Worm (Caenorhabditis elegans) whole organism, L1 larva: ENCODE measurements around the gene C14E2.4.

Experiments
- C04F5.9 ChIP-seq: sonication (generic microtip); optimal IDR thresholded peaks from 2 replicates; lab custom pipeline; 2016; ENCODE audit warnings: missing genetic modification characterization, missing compliant biosample characterization
- C34B4.2 ChIP-seq: sonication (generic microtip); optimal IDR thresholded peaks from 2 replicates; lab custom pipeline; 2017; ENCODE audit warnings: mild to moderate bottlenecking, missing genetic modification characterization, missing compliant biosample characterization
- Y116A8C.19 ChIP-seq: sonication (generic microtip); optimal IDR thresholded peaks from 2 replicates; lab custom pipeline; 2016; ENCODE audit warnings: missing compliant biosample characterization, missing genetic modification characterization, borderline replicate concordance
- aha-1 ChIP-seq: fragments of 150-350 bp; optimal IDR thresholded peaks from 2 replicates; lab custom pipeline; 2014; ENCODE audit warnings: missing biosample characterization, missing genetic modification characterization
- alr-1 ChIP-seq: fragments of 200-800 bp; sonication (Bioruptor generic); optimal IDR thresholded peaks from 2 replicates; lab custom pipeline; 2018; ENCODE audit warnings: borderline replicate concordance, mild to moderate bottlenecking, missing genetic modification characterization, missing compliant biosample characterization
- blmp-1 ChIP-seq: fragments of 150-350 bp; optimal IDR thresholded peaks from 2 replicates; lab custom pipeline; 2014; ENCODE audit warnings: missing biosample characterization, missing genetic modification characterization
- ceh-82 ChIP-seq, 3 experiments: fragments of 150-350 bp in 1 of 3; sonication (generic microtip) in 2 of 3; optimal IDR thresholded peaks; 2 replicates each; lab custom pipeline; 2014 to 2017; ENCODE audit warnings: missing biosample characterization in 3 of 3, missing genetic modification characterization in 3 of 3
- ceh-90 ChIP-seq: sonication (generic microtip); optimal IDR thresholded peaks from 2 replicates; lab custom pipeline; 2016; ENCODE audit warnings: missing genetic modification characterization, missing compliant biosample characterization
- ces-1 ChIP-seq: fragments of 150-350 bp; optimal IDR thresholded peaks from 2 replicates; lab custom pipeline; 2014; ENCODE audit warnings: missing biosample characterization, missing genetic modification reagents, missing genetic modification characterization
- dsc-1 ChIP-seq: sonication (generic microtip); optimal IDR thresholded peaks from 2 replicates; lab custom pipeline; 2016; ENCODE audit warnings: mild to moderate bottlenecking, missing genetic modification characterization, missing compliant biosample characterization
- efl-1 ChIP-seq, 4 experiments: fragments of 150-350 bp; optimal IDR thresholded peaks in 3 of 4; peaks in 1 of 4; 1 replicate in 1 of 4; 2 replicates in 3 of 4; lab custom pipeline; 2014; ENCODE audit warnings: missing biosample characterization in 2 of 4, missing genetic modification characterization in 2 of 4, missing genetic modification reagents in 2 of 4
- elt-2 ChIP-seq: sonication (generic microtip); optimal IDR thresholded peaks from 2 replicates; lab custom pipeline; 2016; ENCODE audit warnings: missing genetic modification characterization, mild to moderate bottlenecking, inconsistent platforms, missing compliant biosample characterization, missing genetic modification reagents
- elt-3 ChIP-seq, 6 experiments: fragments of 150-350 bp in 1 of 6; sonication (generic microtip); optimal IDR thresholded peaks; 2 replicates each; lab custom pipeline; 2017 to 2018; ENCODE audit warnings: missing biosample characterization in 6 of 6, missing genetic modification characterization in 6 of 6, inconsistent platforms in 1 of 6
- lin-15B ChIP-seq: fragments of 150-350 bp; sonication (generic microtip); optimal IDR thresholded peaks from 3 replicates; lab custom pipeline; 2014; ENCODE audit warnings: missing biosample characterization, missing genetic modification characterization
- mef-2 ChIP-seq: fragments of 150-350 bp; optimal IDR thresholded peaks from 2 replicates; lab custom pipeline; 2014; ENCODE audit warnings: missing biosample characterization, missing genetic modification characterization
- nhr-11 ChIP-seq: fragments of 150-350 bp; optimal IDR thresholded peaks from 2 replicates; lab custom pipeline; 2014; ENCODE audit warnings: missing biosample characterization, missing genetic modification characterization
- nhr-28 ChIP-seq: fragments of 150-350 bp; optimal IDR thresholded peaks from 2 replicates; lab custom pipeline; 2014; ENCODE audit warnings: missing biosample characterization, missing genetic modification characterization
- nhr-47 ChIP-seq: sonication (generic microtip); optimal IDR thresholded peaks from 2 replicates; lab custom pipeline; 2016; ENCODE audit warnings: mild to moderate bottlenecking, missing genetic modification characterization, moderate library complexity, missing compliant biosample characterization
- nhr-71 ChIP-seq: sonication (generic microtip); optimal IDR thresholded peaks from 2 replicates; lab custom pipeline; 2016; ENCODE audit warnings: mild to moderate bottlenecking, missing genetic modification characterization, moderate library complexity, missing compliant biosample characterization
- pax-3 ChIP-seq: fragments of 200-800 bp; sonication (Bioruptor generic); optimal IDR thresholded peaks from 2 replicates; lab custom pipeline; 2018; ENCODE audit warnings: mild to moderate bottlenecking, missing genetic modification characterization, moderate library complexity, missing compliant biosample characterization
- pqm-1 ChIP-seq: sonication (generic microtip); optimal IDR thresholded peaks from 3 replicates; lab custom pipeline; 2017; ENCODE audit warnings: missing biosample characterization, missing genetic modification characterization
- snu-23 ChIP-seq: sonication (generic microtip); optimal IDR thresholded peaks from 2 replicates; lab custom pipeline; 2016; ENCODE audit warnings: missing genetic modification characterization, missing compliant biosample characterization
- sptf-1 ChIP-seq: fragments of 150-350 bp; optimal IDR thresholded peaks from 2 replicates; lab custom pipeline; 2014; ENCODE audit warnings: missing biosample characterization, missing genetic modification characterization
- sup-37 ChIP-seq: fragments of 200-800 bp; sonication (Bioruptor generic); optimal IDR thresholded peaks from 2 replicates; lab custom pipeline; 2018; ENCODE audit warnings: mild to moderate bottlenecking, missing genetic modification characterization, missing compliant biosample characterization
- swsn-7 ChIP-seq: sonication (generic microtip); optimal IDR thresholded peaks from 2 replicates; lab custom pipeline; 2016; ENCODE audit warnings: missing genetic modification characterization, missing compliant biosample characterization
- tbx-2 ChIP-seq: sonication (generic microtip); optimal IDR thresholded peaks from 2 replicates; lab custom pipeline; 2016; ENCODE audit warnings: missing genetic modification characterization, missing compliant biosample characterization
- unc-130 ChIP-seq: fragments of 150-350 bp; optimal IDR thresholded peaks from 2 replicates; lab custom pipeline; 2017; ENCODE audit warnings: missing biosample characterization, missing genetic modification characterization, inconsistent platforms
- unc-30 ChIP-seq: sonication (generic microtip); optimal IDR thresholded peaks from 2 replicates; lab custom pipeline; 2017; ENCODE audit warnings: missing biosample characterization, missing genetic modification characterization
- unc-98 ChIP-seq: fragments of 200-800 bp; sonication (Bioruptor generic); IDR thresholded peaks from 2 replicates; pipeline ENCODE4 v1.3.6; 2022; ENCODE audit warnings: missing genetic modification characterization, missing compliant biosample characterization
- vab-15 ChIP-seq: sonication (generic microtip); optimal IDR thresholded peaks from 2 replicates; lab custom pipeline; 2017; ENCODE audit warnings: missing genotype, mild to moderate bottlenecking, missing genetic modification characterization, missing compliant biosample characterization
- xbp-1 ChIP-seq: sonication (generic microtip); optimal IDR thresholded peaks from 2 replicates; lab custom pipeline; 2016; ENCODE audit warnings: missing genetic modification characterization, missing compliant biosample characterization
- zip-4 ChIP-seq: fragments of 200-800 bp; sonication (Bioruptor generic); optimal IDR thresholded peaks from 2 replicates; lab custom pipeline; 2018; ENCODE audit warnings: mild to moderate bottlenecking, missing genetic modification characterization, moderate library complexity, missing compliant biosample characterization
- ztf-4 ChIP-seq: fragments of 150-350 bp; optimal IDR thresholded peaks from 2 replicates; lab custom pipeline; 2014; ENCODE audit warnings: missing biosample characterization, missing genetic modification characterization

Gene C14E2.4

DNA sequence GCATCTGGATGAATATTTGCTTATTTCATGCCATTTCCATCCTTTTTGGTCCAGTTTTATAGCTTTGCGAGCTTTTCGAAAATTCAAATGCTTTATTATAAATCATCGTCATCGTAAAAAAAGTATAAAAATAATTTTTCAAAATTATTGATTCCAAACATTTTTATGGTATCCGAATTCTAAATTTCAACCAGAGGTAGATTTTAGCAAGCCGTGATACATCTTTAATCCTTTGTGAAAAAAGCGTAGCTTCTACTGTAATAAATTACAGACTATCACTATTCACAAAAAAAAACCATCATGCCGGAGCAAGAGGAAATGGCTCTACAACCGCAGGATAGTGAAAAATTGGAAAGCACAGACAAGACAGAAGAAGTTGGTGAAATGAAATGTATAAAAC is 5.0 kb upstream of the C14E2.4 start, which contains the start of gene C14E2.1 (continued):
- no peak for TF ChIP-seq elt-2 (tag; lab: Kevin White, UChicago)
- TF ChIP-seq, all 84 proteins: peak for 0

DNA sequence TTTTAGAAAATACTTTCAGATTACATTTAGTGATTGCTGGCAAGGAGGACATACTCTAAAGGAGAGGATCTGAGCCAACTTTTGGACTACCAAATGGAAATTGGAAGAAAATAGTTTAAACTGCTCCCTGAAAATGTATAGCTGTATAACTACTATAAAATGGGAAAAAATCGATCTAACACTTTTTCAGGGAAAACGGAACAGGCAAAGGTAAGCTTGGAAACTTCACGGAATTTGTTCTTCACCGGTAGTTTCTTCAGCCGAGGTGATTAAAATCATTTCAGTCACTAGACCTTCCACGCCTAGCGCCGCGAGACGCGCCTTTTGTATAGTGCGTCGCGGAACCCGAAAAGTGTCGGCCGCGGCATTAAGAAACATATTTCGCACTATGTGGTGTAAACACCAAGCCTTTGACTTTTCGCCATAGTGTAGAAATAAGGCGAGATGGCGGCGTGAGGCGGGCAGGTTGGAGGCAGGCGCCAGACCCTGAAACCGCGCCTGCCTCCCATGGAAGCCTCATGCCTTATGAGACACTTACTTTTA is 4.2 kb upstream of the C14E2.4 start, which contains the start of gene C14E2.5:
Gene C14E2.5 (minus strand): TSS at position 51 of the 543 bp plus-strand sequence.
- TF ChIP-seq snu-23 = no peak
- TF ChIP-seq efl-1 (optimal IDR thresholded peaks at IDR 0.05; lab: Kevin White, UChicago) = no peak
- no peak for TF ChIP-seq efl-1 (GFP tag; optimal IDR thresholded peaks at IDR 0.05 in 1 of 2; lab: Kevin White, UChicago)
- TF ChIP-seq sptf-1 (tag; lab: Kevin White, UChicago) = no peak
- TF ChIP-seq alr-1 (tag; lab: Kevin White, UChicago) = no peak
- TF ChIP-seq sup-37 (GFP tag; lab: Kevin White, UChicago) = no peak
- no peak for TF ChIP-seq zip-4 (GFP tag; lab: Kevin White, UChicago)
- TF ChIP-seq ceh-90 (tag; lab: Kevin White, UChicago) = no peak
- TF ChIP-seq vab-15 (tag; lab: Kevin White, UChicago) = no peak
- TF ChIP-seq C04F5.9 = no peak
- no peak for TF ChIP-seq swsn-7
- TF ChIP-seq elt-3 (tag; optimal IDR thresholded peaks at IDR 0.05; lab: Kevin White, UChicago) = no peak
- TF ChIP-seq, all 84 proteins: peak for 0

DNA sequence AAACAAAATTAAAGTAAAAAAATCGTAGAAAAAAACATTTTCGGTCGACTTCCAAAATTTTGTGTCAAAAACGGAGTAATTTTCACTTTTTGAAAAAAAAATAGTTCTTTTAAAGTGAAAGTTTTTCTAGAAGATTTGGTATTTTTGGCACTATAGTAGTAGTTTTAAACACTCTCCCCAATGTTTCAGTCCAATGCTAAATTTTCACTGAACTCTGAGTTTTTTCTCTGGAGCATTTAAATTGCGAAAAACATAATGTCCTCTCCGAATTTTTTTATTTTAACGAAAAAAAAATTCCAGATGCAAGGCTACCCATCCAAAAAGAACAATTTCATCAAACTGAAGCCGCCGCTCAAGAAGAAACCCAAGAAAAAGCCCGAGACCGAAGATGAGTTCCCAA is 5.0 kb downstream of the C14E2.4 start, which contains the start of gene C14E2.7:
Gene C14E2.7 (plus strand): TSS at position 301 of the 400 bp plus-strand sequence.
- no peak for TF ChIP-seq unc-98 (GFP tag; lab: Robert Waterston, UW)
- TF ChIP-seq nhr-28 = no peak
- TF ChIP-seq pqm-1 (tag; lab: Kevin White, UChicago) = no peak
- no peak for TF ChIP-seq ztf-4 (tag; lab: Kevin White, UChicago)
- no peak for TF ChIP-seq unc-30 (tag; lab: Kevin White, UChicago)

DNA sequence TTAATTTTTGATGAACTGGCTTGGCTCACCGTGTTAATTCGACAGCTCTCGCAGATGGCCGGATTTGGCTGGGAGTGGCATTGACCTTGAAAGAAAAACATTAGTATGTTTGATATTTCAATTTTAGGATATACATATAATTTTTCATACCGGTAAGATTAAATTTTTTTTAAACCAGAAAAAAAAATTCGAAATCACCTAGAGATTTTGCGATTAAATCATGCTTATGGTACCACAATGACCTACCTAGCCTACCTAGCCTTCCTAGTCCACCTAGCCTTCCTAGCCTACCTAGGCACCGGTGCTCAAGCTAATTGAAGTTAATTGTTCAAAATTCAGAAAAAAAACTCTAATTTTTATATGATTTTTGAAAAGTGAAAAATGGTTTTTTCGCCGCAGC is 9.7 kb downstream of the C14E2.4 start, which contains the start of gene C14E2.3:
Gene C14E2.3 (minus strand): TSS at position 101 of the 400 bp plus-strand sequence.
- TF ChIP-seq tbx-2 (tag; lab: Kevin White, UChicago) (no peak), nhr-11 (tag; lab: Kevin White, UChicago) (no peak), unc-30 (tag; lab: Kevin White, UChicago) (no peak), lin-15B (tag; lab: Kevin White, UChicago) (no peak), nhr-47 (tag; lab: Kevin White, UChicago) (no peak), aha-1 (tag; lab: Kevin White, UChicago) (no peak), ztf-4 (tag; lab: Kevin White, UChicago) (no peak), nhr-71 (no peak), pax-3 (tag; lab: Kevin White, UChicago) (no peak), C34B4.2 (no peak), blmp-1 (tag; lab: Kevin White, UChicago) (no peak)

DNA sequence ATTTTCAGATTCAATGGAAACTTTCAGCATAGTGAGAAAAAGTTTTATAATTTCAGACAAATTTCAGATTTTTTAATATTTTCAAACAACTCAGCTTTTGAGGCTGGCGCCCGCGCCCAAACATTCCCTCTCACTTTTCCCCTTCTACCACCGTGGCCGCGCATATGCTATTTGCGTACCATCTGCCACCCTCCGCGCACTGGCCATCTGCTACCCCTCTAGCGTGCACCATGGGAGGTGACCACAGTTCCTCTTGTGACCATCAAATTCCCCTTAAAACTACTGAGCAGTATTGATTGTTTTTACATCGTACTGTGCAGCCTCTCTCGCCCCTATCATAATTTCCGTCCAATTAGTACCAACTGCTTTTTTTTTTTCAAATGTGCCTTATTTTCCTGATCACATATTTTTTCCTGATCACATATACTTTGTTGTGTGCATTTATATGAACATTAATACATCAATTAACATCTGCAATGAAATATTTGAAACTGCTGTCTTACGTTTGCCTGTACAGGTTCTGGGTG is 20.1 kb downstream of the C14E2.4 start, which contains the start of gene C14E2.11:
Gene C14E2.11 (plus strand): TSS at position 477 of the 527 bp plus-strand sequence.
- TF ChIP-seq xbp-1 (tag; lab: Kevin White, UChicago) (no peak), dsc-1 (tag; lab: Kevin White, UChicago) (no peak), mef-2 (tag; lab: Kevin White, UChicago) (no peak), Y116A8C.19 (tag; lab: Kevin White, UChicago) (no peak), ces-1 (no peak), ceh-82 (tag; optimal IDR thresholded peaks at IDR 0.05; lab: Kevin White, UChicago) (no peak), unc-130 (tag; lab: Kevin White, UChicago) (no peak)
- TF ChIP-seq, all 84 proteins: peak for 0
